Worm (Caenorhabditis elegans) whole organism, mixed stage, embryonic: ENCODE results near the gene C24H10.4.
A peak's percentile ranks its signal among the peaks of the same experiment; 100 is the strongest.

Experiments used
- bed-3 ChIP-seq: fragments of 200-800 bp; sonication (Bioruptor generic); optimal IDR thresholded peaks from 3 replicates; lab custom pipeline; 2018; ENCODE audit warnings: mild to moderate bottlenecking, missing genetic modification characterization, moderate library complexity, missing compliant biosample characterization
- blmp-1 ChIP-seq: fragments of 150-350 bp; optimal IDR thresholded peaks from 2 replicates; lab custom pipeline; 2014; ENCODE audit warnings: missing biosample characterization, missing genetic modification characterization
- ceh-43 ChIP-seq: fragments of 200-800 bp; sonication (Bioruptor generic); optimal IDR thresholded peaks from 2 replicates; lab custom pipeline; 2018; ENCODE audit warnings: mild to moderate bottlenecking, missing genetic modification characterization, moderate library complexity, missing compliant biosample characterization
- ceh-83 ChIP-seq: fragments of 200-800 bp; sonication (Bioruptor generic); optimal IDR thresholded peaks from 2 replicates; lab custom pipeline; 2018; ENCODE audit warnings: mild to moderate bottlenecking, missing genetic modification characterization, missing compliant biosample characterization
- ces-1 ChIP-seq: fragments of 150-350 bp; optimal IDR thresholded peaks from 2 replicates; lab custom pipeline; 2014; ENCODE audit warnings: missing biosample characterization, missing genetic modification reagents, missing genetic modification characterization
- cnd-1 ChIP-seq: fragments of 200-800 bp; sonication (Bioruptor generic); optimal IDR thresholded peaks from 2 replicates; lab custom pipeline; 2018; ENCODE audit warnings: mild to moderate bottlenecking, missing genetic modification characterization, missing compliant biosample characterization
- drap-1 ChIP-seq: fragments of 200-800 bp; sonication (Bioruptor generic); optimal IDR thresholded peaks from 3 replicates; lab custom pipeline; 2018; ENCODE audit warnings: mild to moderate bottlenecking, missing genetic modification characterization, missing compliant biosample characterization
- elt-1 ChIP-seq: sonication (generic microtip); optimal IDR thresholded peaks from 2 replicates; lab custom pipeline; 2017; ENCODE audit warnings: missing genetic modification characterization, mild to moderate bottlenecking, missing compliant biosample characterization, antibody characterized with exemption, moderate library complexity, borderline replicate concordance; ENCODE audit not compliant: insufficient read depth
- elt-3 ChIP-seq: fragments of 150-350 bp; optimal IDR thresholded peaks from 2 replicates; lab custom pipeline; 2014; ENCODE audit warnings: missing biosample characterization, missing genetic modification characterization
- flh-1 ChIP-seq: fragments of 200-800 bp; sonication (Bioruptor generic); optimal IDR thresholded peaks from 2 replicates; lab custom pipeline; 2018; ENCODE audit warnings: mild to moderate bottlenecking, missing genetic modification characterization, moderate library complexity, missing compliant biosample characterization
- ham-2 ChIP-seq: fragments of 200-800 bp; sonication (Bioruptor generic); optimal IDR thresholded peaks from 2 replicates; lab custom pipeline; 2018; ENCODE audit warnings: mild to moderate bottlenecking, missing genetic modification characterization, missing compliant biosample characterization
- hlh-1 ChIP-seq: fragments of 150-350 bp; optimal IDR thresholded peaks from 2 replicates; lab custom pipeline; 2014; ENCODE audit warnings: missing biosample characterization, missing genetic modification reagents, missing genetic modification characterization
- lin-13 ChIP-seq: fragments of 150-350 bp; optimal IDR thresholded peaks from 2 replicates; lab custom pipeline; 2014; ENCODE audit warnings: missing biosample characterization, missing genetic modification characterization
- lin-32 ChIP-seq: fragments of 200-800 bp; sonication (Bioruptor generic); optimal IDR thresholded peaks from 2 replicates; lab custom pipeline; 2018; ENCODE audit warnings: mild to moderate bottlenecking, missing genetic modification characterization, missing compliant biosample characterization
- mep-1 ChIP-seq: fragments of 150-350 bp; optimal IDR thresholded peaks from 2 replicates; lab custom pipeline; 2017; ENCODE audit warnings: missing biosample characterization, missing genetic modification reagents, missing genetic modification characterization, inconsistent platforms
- mls-2 ChIP-seq: sonication (generic microtip); optimal IDR thresholded peaks from 2 replicates; lab custom pipeline; 2016; ENCODE audit warnings: mild to moderate bottlenecking, missing genetic modification characterization, moderate library complexity, missing compliant biosample characterization
- nhr-12 ChIP-seq: fragments of 150-350 bp; optimal IDR thresholded peaks from 2 replicates; lab custom pipeline; 2014; ENCODE audit warnings: missing biosample characterization, missing genetic modification characterization
- nhr-2 ChIP-seq: fragments of 150-350 bp; optimal IDR thresholded peaks from 2 replicates; lab custom pipeline; 2014; ENCODE audit warnings: missing biosample characterization, missing genetic modification characterization
- nhr-237 ChIP-seq: fragments of 150-350 bp; optimal IDR thresholded peaks from 2 replicates; lab custom pipeline; 2014; ENCODE audit warnings: missing biosample characterization, missing genetic modification characterization
- nhr-28 ChIP-seq: fragments of 150-350 bp; optimal IDR thresholded peaks from 2 replicates; lab custom pipeline; 2014; ENCODE audit warnings: missing biosample characterization, missing genetic modification characterization
- pha-4 ChIP-seq: fragments of 150-350 bp; optimal IDR thresholded peaks from 2 replicates; lab custom pipeline; 2018; ENCODE audit warnings: missing biosample characterization, missing genetic modification reagents, missing genetic modification characterization
- sem-2 ChIP-seq: fragments of 200-800 bp; sonication (Bioruptor generic); optimal IDR thresholded peaks from 2 replicates; lab custom pipeline; 2018; ENCODE audit warnings: mild to moderate bottlenecking, missing genetic modification characterization, missing compliant biosample characterization
- snpc-4 ChIP-seq: fragments of 150-350 bp; optimal IDR thresholded peaks from 2 replicates; lab custom pipeline; 2014; ENCODE audit warnings: missing biosample characterization, missing genetic modification characterization
- sptf-1 ChIP-seq: sonication (generic microtip); optimal IDR thresholded peaks from 2 replicates; lab custom pipeline; 2017; ENCODE audit warnings: mild to moderate bottlenecking, missing genetic modification characterization, moderate library complexity, missing compliant biosample characterization
- tbx-8 ChIP-seq: fragments of 200-800 bp; sonication (Bioruptor generic); optimal IDR thresholded peaks from 2 replicates; lab custom pipeline; 2018; ENCODE audit warnings: mild to moderate bottlenecking, missing genetic modification characterization, moderate library complexity, missing compliant biosample characterization
- unc-120 ChIP-seq: sonication (generic microtip); optimal IDR thresholded peaks from 2 replicates; lab custom pipeline; 2017; ENCODE audit warnings: missing genetic modification characterization, missing compliant biosample characterization; ENCODE audit not compliant: poor library complexity, severe bottlenecking
- unc-39 ChIP-seq: fragments of 150-350 bp; optimal IDR thresholded peaks from 2 replicates; lab custom pipeline; 2014; ENCODE audit warnings: missing biosample characterization, missing genetic modification characterization
- unc-62 ChIP-seq: fragments of 150-350 bp; optimal IDR thresholded peaks from 2 replicates; lab custom pipeline; 2014; ENCODE audit warnings: missing biosample characterization, missing genetic modification reagents, missing genetic modification characterization
- zip-8 ChIP-seq: fragments of 150-350 bp; optimal IDR thresholded peaks from 2 replicates; lab custom pipeline; 2014; ENCODE audit warnings: missing biosample characterization, missing genetic modification characterization
- ztf-11 ChIP-seq: fragments of 150-350 bp; optimal IDR thresholded peaks from 2 replicates; lab custom pipeline; 2014; ENCODE audit warnings: missing biosample characterization, missing genetic modification characterization

C24H10.4 gene

ce11 chrX:5102338-5102737 is 43.3 kb upstream of the C24H10.4 start:
- TF ChIP-seq cnd-1 (tag; lab: Kevin White, UChicago) (no peak), drap-1 (GFP tag; lab: Kevin White, UChicago) (no peak), nhr-2 (tag; lab: Kevin White, UChicago) (no peak), ces-1 (GFP tag; lab: Kevin White, UChicago) (no peak), sptf-1 (tag; lab: Kevin White, UChicago) (no peak), unc-62 (GFP tag; lab: Kevin White, UChicago) (no peak), hlh-1 (tag; lab: Kevin White, UChicago) (no peak), nhr-12 (no peak), ham-2 (GFP tag; lab: Kevin White, UChicago) (no peak), ceh-83 (no peak), elt-1 (tag; lab: Kevin White, UChicago) (no peak), mls-2 (tag; lab: Kevin White, UChicago) (no peak), unc-120 (no peak)

- TF ChIP-seq unc-62 (GFP tag; lab: Kevin White, UChicago), result no peak
- no peak for TF ChIP-seq lin-13 (tag; lab: Kevin White, UChicago)
- no peak for TF ChIP-seq sem-2 (GFP tag; lab: Kevin White, UChicago)
- no peak for TF ChIP-seq mep-1 (tag; lab: Kevin White, UChicago)
- no peak for TF ChIP-seq elt-3
- TF ChIP-seq elt-1 (tag; lab: Kevin White, UChicago), result no peak
- TF ChIP-seq nhr-237 (tag; lab: Kevin White, UChicago), result no peak
- TF ChIP-seq hlh-1 (tag; lab: Kevin White, UChicago), result no peak
- TF ChIP-seq pha-4 (tag; lab: Kevin White, UChicago), result no peak
- no peak for TF ChIP-seq ceh-43 (GFP tag; lab: Kevin White, UChicago)
- no peak for TF ChIP-seq tbx-8 (GFP tag; lab: Kevin White, UChicago)
- TF ChIP-seq snpc-4 (tag; lab: Kevin White, UChicago), result no peak
- TF ChIP-seq nhr-2 (tag; lab: Kevin White, UChicago), result no peak
- no peak for TF ChIP-seq mls-2 (tag; lab: Kevin White, UChicago)
- TF ChIP-seq ces-1 (GFP tag; lab: Kevin White, UChicago), result no peak
- TF ChIP-seq sptf-1 (tag; lab: Kevin White, UChicago), result no peak
- no peak for TF ChIP-seq unc-120
- TF ChIP-seq lin-32 (GFP tag; lab: Kevin White, UChicago), result no peak
- TF ChIP-seq flh-1, result no peak
- TF ChIP-seq cnd-1 (tag; lab: Kevin White, UChicago), result no peak
These were observed 41.8 kb upstream of the C24H10.4 start, which contains the start of gene vit-2 for ce11 chrX:5100738-5101379. TSS of gene vit-2 (plus strand) at chrX:5101042.

ce11 chrX:5098935-5099334 is 39.9 kb upstream of the C24H10.4 start:
- no peak for TF ChIP-seq tbx-8 (GFP tag; lab: Kevin White, UChicago)
- TF ChIP-seq elt-1 (tag; lab: Kevin White, UChicago), result peak; percentile 21

- TF ChIP-seq bed-3 (no peak), cnd-1 (tag; lab: Kevin White, UChicago) (no peak), unc-120 (no peak), ztf-11 (tag; lab: Kevin White, UChicago) (no peak), sem-2 (GFP tag; lab: Kevin White, UChicago) (no peak), snpc-4 (tag; lab: Kevin White, UChicago) (no peak), ces-1 (GFP tag; lab: Kevin White, UChicago) (no peak), drap-1 (GFP tag; lab: Kevin White, UChicago) (no peak), sptf-1 (tag; lab: Kevin White, UChicago) (no peak), unc-39 (tag; lab: Kevin White, UChicago) (no peak), ham-2 (GFP tag; lab: Kevin White, UChicago) (no peak), mep-1 (tag; lab: Kevin White, UChicago) (no peak), lin-13 (tag; lab: Kevin White, UChicago) (no peak), tbx-8 (GFP tag; lab: Kevin White, UChicago) (no peak), lin-32 (GFP tag; lab: Kevin White, UChicago) (no peak), nhr-28 (tag; lab: Kevin White, UChicago) (no peak)
- TF ChIP-seq, all 35 proteins: peak for 0
These were observed 37.9 kb upstream of the C24H10.4 start, which contains the start of gene acn-1 for ce11 chrX:5096967-5097366. TSS of gene acn-1 (minus strand) at chrX:5097067.

ce11 chrX:5093997-5094396 is 34.9 kb upstream of the C24H10.4 start:
- TF ChIP-seq blmp-1 (tag; lab: Kevin White, UChicago) (no peak), zip-8 (tag; lab: Kevin White, UChicago) (no peak), ceh-83 (no peak), elt-1 (tag; lab: Kevin White, UChicago) (no peak), ztf-11 (tag; lab: Kevin White, UChicago) (no peak)
